Fruit fly (Drosophila melanogaster) whole organism, embryonic: ENCODE results near the gene Rad17.

ENCODE experiments used
- BtbVII ChIP-seq: fragments of 200-800 bp; sonication (Bioruptor generic); optimal IDR thresholded peaks from 3 replicates; lab custom pipeline; 2017; ENCODE audit warnings: missing biosample characterization, mild to moderate bottlenecking, missing genetic modification characterization
- CG17361 ChIP-seq: fragments of 200-800 bp; sonication (Bioruptor generic); IDR thresholded peaks from 3 replicates; pipeline ENCODE4 v1.3.6; 2022; ENCODE audit warnings: missing biosample characterization, missing genetic modification characterization
- CG1832 ChIP-seq: fragments of 200-800 bp; sonication (Bioruptor generic); optimal IDR thresholded peaks from 2 replicates; lab custom pipeline; 2017; ENCODE audit warnings: missing biosample characterization, mild to moderate bottlenecking, missing genetic modification characterization, inconsistent platforms
- CG42726 ChIP-seq: fragments of 200-800 bp; sonication (Bioruptor generic); IDR thresholded peaks from 2 replicates; pipeline ENCODE4 v1.3.6; 2022; ENCODE audit warnings: missing biosample characterization, missing genetic modification characterization; ENCODE audit not compliant: partially characterized antibody
- CG6654 ChIP-seq: fragments of 200-800 bp; sonication (Bioruptor generic); optimal IDR thresholded peaks from 2 replicates; lab custom pipeline; 2017; ENCODE audit warnings: missing biosample characterization, mild to moderate bottlenecking, missing genetic modification characterization
- CG6791 ChIP-seq: fragments of 200-800 bp; sonication (Bioruptor generic); IDR thresholded peaks from 3 replicates; pipeline ENCODE4 v1.3.6; 2022; ENCODE audit warnings: missing biosample characterization, missing genetic modification characterization; ENCODE audit not compliant: partially characterized antibody
- Dp ChIP-seq: fragments of 200-800 bp; sonication (Bioruptor generic); optimal IDR thresholded peaks from 2 replicates; lab custom pipeline; 2018; ENCODE audit warnings: missing biosample characterization, mild to moderate bottlenecking, missing genetic modification characterization, moderate library complexity
- Mes4 ChIP-seq: fragments of 200-800 bp; sonication (Bioruptor generic); optimal IDR thresholded peaks from 2 replicates; lab custom pipeline; 2016; ENCODE audit warnings: missing biosample characterization, missing genetic modification characterization
- h ChIP-seq: fragments of >200 bp; optimal IDR thresholded peaks from 2 replicates; lab custom pipeline; 2017
- pan ChIP-seq, 4 experiments: fragments of >200 bp in 3 of 4; fragments of 200-800 bp in 1 of 4; sonication (Bioruptor generic) in 1 of 4; optimal IDR thresholded peaks in 3 of 4; IDR thresholded peaks in 1 of 4; 2 replicates each; pipeline versions ENCODE4 v1.3.6 to Lab custom; 2017 to 2022; ENCODE audit warnings: missing biosample characterization in 2 of 4, missing genetic modification characterization in 2 of 4, mixed read lengths in 1 of 4
- toy ChIP-seq: fragments of 200-800 bp; sonication (Bioruptor generic); IDR thresholded peaks from 2 replicates; pipeline ENCODE4 v1.3.6; 2022; ENCODE audit warnings: missing biosample characterization, missing genetic modification characterization
- twi ChIP-seq: fragments of 200-800 bp; optimal IDR thresholded peaks from 2 replicates; lab custom pipeline; 2019; ENCODE audit warnings: missing biosample characterization, mild to moderate bottlenecking, missing genetic modification characterization, moderate library complexity

DNA sequence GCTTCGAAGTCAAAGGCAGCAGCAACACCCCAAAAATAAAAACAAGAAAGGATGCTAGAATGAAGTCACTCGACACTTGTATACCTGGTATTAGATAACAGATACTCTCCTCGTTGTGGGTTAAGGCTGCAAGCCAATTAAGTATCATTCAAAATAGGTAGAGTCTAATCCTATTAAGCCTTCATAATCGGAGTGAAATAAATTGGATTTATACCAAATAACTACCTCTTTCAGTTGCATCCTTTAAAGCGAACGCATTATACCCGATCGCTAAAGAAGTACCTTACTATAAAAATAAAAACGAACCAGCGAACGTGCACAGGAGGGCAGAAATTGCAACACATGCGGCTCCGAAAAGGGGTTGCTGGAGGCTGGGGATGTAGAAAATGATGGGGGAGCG lies 40.4 kb downstream of the Rad17 start:
- TF ChIP-seq Dp (GFP tag; lab: Kevin White, UChicago): no peak
- TF ChIP-seq CG17361 (GFP tag; lab: Robert Waterston, UW): no peak
- TF ChIP-seq BtbVII (GFP tag; lab: Kevin White, UChicago): no peak
- TF ChIP-seq toy (GFP tag; lab: Robert Waterston, UW): no peak
- TF ChIP-seq CG6791: no peak
- no peak for TF ChIP-seq pan (optimal IDR thresholded peaks at IDR 0.05; lab: Kevin White, UChicago)
- TF ChIP-seq pan (GFP tag; optimal IDR thresholded peaks at IDR 0.05 in 1 of 2, IDR thresholded peaks at IDR 0.05 in 1 of 2): no peak
- TF ChIP-seq h (lab: Kevin White, UChicago): no peak
- no peak for TF ChIP-seq CG42726
- no peak for TF ChIP-seq CG1832 (GFP tag; lab: Kevin White, UChicago)
- no peak for TF ChIP-seq CG6654 (GFP tag; lab: Kevin White, UChicago)
- TF ChIP-seq twi (tag; lab: Kevin White, UChicago): no peak
- no peak for TF ChIP-seq Mes4 (GFP tag; lab: Kevin White, UChicago)
